Fruit fly (Drosophila melanogaster) Kc167 (cell line): ENCODE results near the gene TSG101.

Experiments
- Myc ChIP-seq: fragments of >200 bp; optimal IDR thresholded peaks from 2 replicates; lab custom pipeline; 2017; ENCODE audit warnings: missing external identifiers
- psq ChIP-seq: fragments of >200 bp; optimal IDR thresholded peaks from 2 replicates; lab custom pipeline; 2017; ENCODE audit warnings: missing external identifiers
- ttk ChIP-seq: sonication (Bioruptor generic); optimal IDR thresholded peaks from 2 replicates; lab custom pipeline; 2017; ENCODE audit warnings: missing external identifiers

DNA sequence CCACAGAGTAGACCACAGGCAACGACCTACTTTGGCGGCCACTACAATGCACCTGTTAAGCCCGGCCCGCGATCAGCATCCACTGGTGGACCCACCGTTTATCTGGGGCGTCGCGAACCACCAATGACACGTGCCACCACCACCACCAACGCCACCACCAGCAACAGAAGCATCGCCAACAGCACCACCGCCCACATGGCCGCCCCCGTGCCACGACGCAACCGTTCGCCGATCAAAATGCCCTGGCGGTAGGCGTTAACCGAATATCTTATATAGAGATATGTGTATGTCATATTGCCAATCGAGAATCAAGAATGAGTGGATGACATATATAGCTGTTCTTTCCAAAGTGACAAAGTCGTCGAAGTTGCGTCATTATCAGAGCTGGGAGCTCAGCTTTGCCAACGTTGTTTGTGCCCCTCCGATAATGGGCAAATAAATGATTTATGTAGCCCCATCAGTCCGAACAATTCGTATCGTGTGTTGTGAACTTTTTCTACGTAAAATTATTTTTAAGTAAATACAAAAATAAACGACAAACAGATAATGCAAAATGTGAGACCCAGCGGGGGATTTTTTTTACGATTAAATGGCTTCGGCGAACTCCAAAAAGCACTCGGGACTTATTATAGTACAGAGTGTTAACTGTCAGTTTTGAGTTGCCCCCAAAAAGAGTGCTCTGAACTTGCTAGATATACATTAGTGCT lies 36.9 kb downstream of the TSG101 start:
- TF ChIP-seq psq (no peak), Myc (lab: Kevin White, UChicago) (no peak), ttk (lab: Kevin White, UChicago) (no peak)
